Fruit fly (Drosophila melanogaster) whole organism, prepupa: ENCODE data around the gene CG7810.
A peak's percentile ranks its signal among the peaks of the same experiment; 100 is the strongest.

Experiments used
- Blimp-1 ChIP-seq: fragments of 200-800 bp; sonication (Bioruptor generic); optimal IDR thresholded peaks from 3 replicates; lab custom pipeline; 2017; ENCODE audit warnings: missing biosample characterization, missing genetic modification characterization, mild to moderate bottlenecking, moderate library complexity, missing genetic modification reagents
- CG11762 ChIP-seq: fragments of 200-800 bp; sonication (Bioruptor generic); optimal IDR thresholded peaks from 3 replicates; lab custom pipeline; 2016; ENCODE audit warnings: missing biosample characterization, missing genetic modification characterization; ENCODE audit not compliant: insufficient read depth
- CG15336 ChIP-seq: fragments of 200-800 bp; sonication (Bioruptor generic); IDR thresholded peaks from 2 replicates; pipeline ENCODE4 v1.3.6; 2022; ENCODE audit warnings: missing biosample characterization, missing genetic modification characterization
- CG34406 ChIP-seq: fragments of 200-800 bp; sonication (Bioruptor generic); optimal IDR thresholded peaks from 3 replicates; lab custom pipeline; 2016; ENCODE audit warnings: missing biosample characterization, missing genetic modification characterization
- CG3919 ChIP-seq: fragments of 200-800 bp; sonication (Bioruptor generic); optimal IDR thresholded peaks from 3 replicates; lab custom pipeline; 2016; ENCODE audit warnings: missing biosample characterization, missing genetic modification characterization
- CG6163 ChIP-seq: fragments of 200-800 bp; sonication (Bioruptor generic); IDR thresholded peaks from 3 replicates; pipeline ENCODE4 v1.3.6; 2022; ENCODE audit warnings: missing biosample characterization, missing genetic modification characterization
- CG6808 ChIP-seq: fragments of 200-800 bp; sonication (Bioruptor generic); optimal IDR thresholded peaks from 3 replicates; lab custom pipeline; 2017; ENCODE audit warnings: missing biosample characterization, missing genetic modification characterization, mild to moderate bottlenecking, moderate library complexity, missing genetic modification reagents
- CG6854 ChIP-seq: fragments of 200-800 bp; sonication (Bioruptor generic); optimal IDR thresholded peaks from 2 replicates; lab custom pipeline; 2017; ENCODE audit warnings: missing biosample characterization, mild to moderate bottlenecking, missing genetic modification characterization
- CG7368 ChIP-seq: fragments of 200-800 bp; sonication (Bioruptor generic); optimal IDR thresholded peaks from 3 replicates; lab custom pipeline; 2016; ENCODE audit warnings: missing biosample characterization, missing genetic modification characterization
- CG8119 ChIP-seq: fragments of 200-800 bp; sonication (Bioruptor generic); IDR thresholded peaks from 3 replicates; pipeline ENCODE4 v1.3.6; 2022; ENCODE audit warnings: missing biosample characterization, missing genetic modification characterization
- CG8632 ChIP-seq: fragments of 200-800 bp; sonication (Bioruptor generic); optimal IDR thresholded peaks from 3 replicates; lab custom pipeline; 2016; ENCODE audit warnings: missing biosample characterization, missing genetic modification characterization
- Eip75B ChIP-seq: fragments of 200-800 bp; sonication (Bioruptor generic); optimal IDR thresholded peaks from 3 replicates; lab custom pipeline; 2016; ENCODE audit warnings: missing biosample characterization, missing genetic modification characterization
- Eip78C ChIP-seq: fragments of 200-800 bp; sonication (Bioruptor generic); peaks from one replicate; lab custom pipeline; 2016; ENCODE audit warnings: missing biosample characterization, missing genetic modification characterization
- Ets96B ChIP-seq: fragments of 200-800 bp; optimal IDR thresholded peaks from 2 replicates; lab custom pipeline; 2019; ENCODE audit warnings: missing biosample characterization, mild to moderate bottlenecking, missing genetic modification characterization, moderate library complexity
- Gug ChIP-seq: fragments of 200-800 bp; sonication (Bioruptor generic); IDR thresholded peaks from 2 replicates; pipeline ENCODE4 v1.3.6; 2022; ENCODE audit warnings: missing biosample characterization, missing genetic modification characterization
- Hr39 ChIP-seq: fragments of 200-800 bp; sonication (Bioruptor generic); optimal IDR thresholded peaks from 2 replicates; lab custom pipeline; 2016; ENCODE audit warnings: missing biosample characterization, missing genetic modification characterization
- Hr4 ChIP-seq: fragments of 200-800 bp; sonication (Bioruptor generic); optimal IDR thresholded peaks from 3 replicates; lab custom pipeline; 2016; ENCODE audit warnings: missing biosample characterization, missing genetic modification characterization
- Lpt ChIP-seq: fragments of 200-800 bp; sonication (Bioruptor generic); optimal IDR thresholded peaks from 3 replicates; lab custom pipeline; 2016; ENCODE audit warnings: missing biosample characterization, missing genetic modification characterization
- Met ChIP-seq: fragments of 200-800 bp; sonication (Bioruptor generic); optimal IDR thresholded peaks from 3 replicates; lab custom pipeline; 2016; ENCODE audit warnings: missing biosample characterization, missing genetic modification characterization
- OdsH ChIP-seq: fragments of 200-800 bp; sonication (Bioruptor generic); optimal IDR thresholded peaks from 3 replicates; lab custom pipeline; 2016; ENCODE audit warnings: missing biosample characterization, missing genetic modification characterization
- Sox14 ChIP-seq: fragments of 200-800 bp; sonication (Bioruptor generic); optimal IDR thresholded peaks from 3 replicates; lab custom pipeline; 2016; ENCODE audit warnings: missing biosample characterization, missing genetic modification characterization
- acj6 ChIP-seq: fragments of 200-800 bp; sonication (Bioruptor generic); optimal IDR thresholded peaks from 3 replicates; lab custom pipeline; 2016; ENCODE audit warnings: missing biosample characterization, missing genetic modification characterization
- dsx ChIP-seq: fragments of 200-800 bp; optimal IDR thresholded peaks from 3 replicates; lab custom pipeline; 2019; ENCODE audit warnings: missing biosample characterization, mild to moderate bottlenecking, missing genetic modification characterization, moderate library complexity; ENCODE audit not compliant: poor library complexity, severe bottlenecking
- eg ChIP-seq: fragments of 200-800 bp; sonication (Bioruptor generic); IDR thresholded peaks from 3 replicates; pipeline ENCODE4 v1.3.6; 2022; ENCODE audit warnings: missing biosample characterization, missing genetic modification characterization
- esn ChIP-seq: fragments of 200-800 bp; sonication (Bioruptor generic); optimal IDR thresholded peaks from 2 replicates; lab custom pipeline; 2016; ENCODE audit warnings: missing biosample characterization, mild to moderate bottlenecking, missing genetic modification characterization, moderate library complexity
- fd59A ChIP-seq: fragments of 200-800 bp; sonication (Bioruptor generic); optimal IDR thresholded peaks from 2 replicates; lab custom pipeline; 2017; ENCODE audit warnings: missing biosample characterization, mild to moderate bottlenecking, missing genetic modification characterization, missing genetic modification reagents
- fkh ChIP-seq: fragments of 200-800 bp; sonication (Bioruptor generic); optimal IDR thresholded peaks from 3 replicates; lab custom pipeline; 2017; ENCODE audit warnings: missing biosample characterization, mild to moderate bottlenecking, missing genetic modification characterization, moderate library complexity
- lz ChIP-seq: fragments of 200-800 bp; sonication (Bioruptor generic); optimal IDR thresholded peaks from 3 replicates; lab custom pipeline; 2016; ENCODE audit warnings: missing biosample characterization, missing genetic modification characterization
- spab ChIP-seq: fragments of 200-800 bp; sonication (Bioruptor generic); optimal IDR thresholded peaks from 2 replicates; lab custom pipeline; 2017; ENCODE audit warnings: missing biosample characterization, mild to moderate bottlenecking, missing genetic modification characterization, missing genetic modification reagents
- ss ChIP-seq, 2 experiments: fragments of 200-800 bp; sonication (Bioruptor generic); optimal IDR thresholded peaks; 2 replicates in 1 of 2; 3 replicates in 1 of 2; lab custom pipeline; 2017 to 2018; ENCODE audit warnings: mild to moderate bottlenecking in 2 of 2, missing biosample characterization in 2 of 2, missing genetic modification characterization in 2 of 2, moderate library complexity in 1 of 2
- svp ChIP-seq: fragments of 200-800 bp; sonication (Bioruptor generic); peaks from one replicate; lab custom pipeline; 2016; ENCODE audit warnings: missing biosample characterization, missing genetic modification characterization

CG7810 gene

dm6 chr2L:8307817-8308551 is 3.0 kb downstream of the CG7810 start, which contains the start of the genes Ostgamma and Mettl14:
Ostgamma (minus strand) TSS chr2L:8308192.
Mettl14 (plus strand) TSS chr2L:8308427.
- no peak for TF ChIP-seq Ets96B (tag; lab: Kevin White, UChicago)
- TF ChIP-seq Blimp-1 (GFP tag; lab: Kevin White, UChicago) = no peak
- TF ChIP-seq lz (GFP tag; lab: Kevin White, UChicago) = peak; percentile 29
- TF ChIP-seq dsx (GFP tag; lab: Kevin White, UChicago) = peak; percentile 54
- peak; percentile 30 for TF ChIP-seq esn (GFP tag; lab: Kevin White, UChicago)
- TF ChIP-seq fkh (GFP tag; lab: Kevin White, UChicago) = peak; percentile 26

dm6 chr2L:8305409-8305808 is 5.6 kb downstream of the CG7810 start, which contains the start of gene CG7840:
CG7840 (plus strand) TSS chr2L:8305586.
- no peak for TF ChIP-seq dsx (GFP tag; lab: Kevin White, UChicago)
- TF ChIP-seq Blimp-1 (GFP tag; lab: Kevin White, UChicago) = peak; percentile 14

dm6 chr2L:8304635-8305034 is 6.4 kb downstream of the CG7810 start:
- TF ChIP-seq Lpt (no peak), CG3919 (GFP tag; lab: Kevin White, UChicago) (no peak), CG15336 (GFP tag; lab: Robert Waterston, UW) (no peak), lz (GFP tag; lab: Kevin White, UChicago) (no peak), CG6163 (GFP tag; lab: Robert Waterston, UW) (no peak), spab (GFP tag; lab: Kevin White, UChicago) (no peak)

- no peak for TF ChIP-seq Gug
- peak; percentile 0 for TF ChIP-seq esn (GFP tag; lab: Kevin White, UChicago)
- no peak for TF ChIP-seq fd59A
- TF ChIP-seq CG7368 (GFP tag; lab: Kevin White, UChicago) = no peak
- TF ChIP-seq, all 60 proteins: peak for 1
Observed at dm6 chr2L:8302766-8303479, 8.1 kb downstream of the CG7810 start, which contains the start of the genes wol and Scgalpha. wol (minus strand) TSS chr2L:8302985. Scgalpha (plus strand) TSS chr2L:8303429.

dm6 chr2L:8300220-8301167 is 10.5 kb downstream of the CG7810 start, which contains the start of gene Btk:
Btk (minus strand) TSS chr2L:8301079.
- TF ChIP-seq Eip78C (GFP tag; lab: Kevin White, UChicago) (no peak), CG6854 (peak; percentile 40), CG6808 (GFP tag; lab: Kevin White, UChicago) (no peak), dsx (GFP tag; lab: Kevin White, UChicago) (peak; percentile 10), Blimp-1 (GFP tag; lab: Kevin White, UChicago) (peak; percentile 83), fkh (GFP tag; lab: Kevin White, UChicago) (peak; percentile 61), CG11762 (no peak), Hr39 (no peak), Sox14 (GFP tag; lab: Kevin White, UChicago) (peak; percentile 27), CG6163 (GFP tag; lab: Robert Waterston, UW) (0 out of 3 replicates have a peak, but pooled peaks have one; percentile 19)
- TF ChIP-seq, all 60 proteins: peak for 6

dm6 chr2L:8299194-8299811 is 11.7 kb downstream of the CG7810 start:
- peak; percentile 72 for TF ChIP-seq CG8119
- TF ChIP-seq acj6 = peak; percentile 65
- TF ChIP-seq fkh (GFP tag; lab: Kevin White, UChicago) = peak; percentile 18
- peak; percentile 72 for TF ChIP-seq CG7368 (GFP tag; lab: Kevin White, UChicago)
- peak; percentile 49 for TF ChIP-seq Lpt
- TF ChIP-seq spab (GFP tag; lab: Kevin White, UChicago) = peak; percentile 89
- peak; percentile 54; the same call in 1 of the 2 replicates for TF ChIP-seq Gug
- TF ChIP-seq OdsH = peak; percentile 80
- peak; percentile 98 for TF ChIP-seq svp (GFP tag; lab: Kevin White, UChicago)
- peak; percentile 91 for TF ChIP-seq CG3919 (GFP tag; lab: Kevin White, UChicago)
- TF ChIP-seq Eip75B (GFP tag; lab: Kevin White, UChicago) = peak; percentile 89
- TF ChIP-seq Met (GFP tag; lab: Kevin White, UChicago) = peak; percentile 95
- TF ChIP-seq Hr4 (GFP tag; lab: Kevin White, UChicago) = peak; percentile 42
- peak; percentile 50; the same call in 1 of the 3 replicates for TF ChIP-seq eg (GFP tag; lab: Robert Waterston, UW)
- TF ChIP-seq CG34406 (GFP tag; lab: Kevin White, UChicago) = peak; percentile 84
- peak; percentile 73 for TF ChIP-seq CG8632
- peak; percentile 93 to 95 for TF ChIP-seq ss (GFP tag; optimal IDR thresholded peaks at IDR 0.05; lab: Kevin White, UChicago)
- TF ChIP-seq Blimp-1 (GFP tag; lab: Kevin White, UChicago) = peak; percentile 76
- TF ChIP-seq esn (GFP tag; lab: Kevin White, UChicago) = peak; percentile 95
